Fruit fly (Drosophila melanogaster) whole organism, adult: ENCODE data around the gene CG6414.
"Not testable (repeated sequence)": the region's sequence is repeated elsewhere in the genome, so short reads cannot be mapped to it uniquely, and the experiment has no call there.

ENCODE experiments used
- CG11617 ChIP-seq: fragments of 200-800 bp; sonication (Bioruptor generic); optimal IDR thresholded peaks from 2 replicates; lab custom pipeline; 2017; ENCODE audit warnings: mild to moderate bottlenecking, missing biosample characterization, missing genetic modification reagents, missing genetic modification characterization
- CG12768 ChIP-seq: fragments of 200-800 bp; sonication (Bioruptor generic); optimal IDR thresholded peaks from 2 replicates; lab custom pipeline; 2017; ENCODE audit warnings: missing biosample characterization, missing genetic modification characterization, mild to moderate bottlenecking, moderate library complexity, missing genetic modification reagents
- CG14711 ChIP-seq: fragments of 200-800 bp; sonication (Bioruptor generic); optimal IDR thresholded peaks from 2 replicates; lab custom pipeline; 2018; ENCODE audit warnings: missing biosample characterization, mild to moderate bottlenecking, missing genetic modification characterization, moderate library complexity
- CG1620 ChIP-seq: fragments of 200-800 bp; sonication (Bioruptor generic); optimal IDR thresholded peaks from 2 replicates; lab custom pipeline; 2016; ENCODE audit warnings: missing biosample characterization, missing genetic modification characterization
- CG33017 ChIP-seq: fragments of 200-800 bp; sonication (Bioruptor generic); optimal IDR thresholded peaks from 2 replicates; lab custom pipeline; 2018; ENCODE audit warnings: missing biosample characterization, mild to moderate bottlenecking, missing genetic modification characterization, moderate library complexity
- CG5204 ChIP-seq: fragments of 200-800 bp; sonication (Bioruptor generic); optimal IDR thresholded peaks from 2 replicates; lab custom pipeline; 2016; ENCODE audit warnings: missing biosample characterization, missing genetic modification characterization
- CG7045 ChIP-seq: fragments of 200-800 bp; sonication (Bioruptor generic); optimal IDR thresholded peaks from 2 replicates; lab custom pipeline; 2017; ENCODE audit warnings: missing biosample characterization, mild to moderate bottlenecking, missing genetic modification characterization
- CG7101 ChIP-seq: fragments of 200-800 bp; sonication (Bioruptor generic); optimal IDR thresholded peaks from 2 replicates; lab custom pipeline; 2018; ENCODE audit warnings: missing biosample characterization, mild to moderate bottlenecking, missing genetic modification characterization, moderate library complexity
- Clk ChIP-seq: fragments of 200-800 bp; sonication (Bioruptor generic); optimal IDR thresholded peaks from 2 replicates; lab custom pipeline; 2017; ENCODE audit warnings: missing biosample characterization, missing genetic modification characterization
- Crg-1 ChIP-seq: fragments of 200-800 bp; sonication (Bioruptor generic); optimal IDR thresholded peaks from 2 replicates; lab custom pipeline; 2016; ENCODE audit warnings: missing biosample characterization, missing genetic modification characterization
- Hr96 ChIP-seq: fragments of 200-800 bp; sonication (Bioruptor generic); optimal IDR thresholded peaks from 2 replicates; lab custom pipeline; 2016; ENCODE audit warnings: missing biosample characterization, missing genetic modification characterization
- Mnt ChIP-seq: fragments of 200-800 bp; sonication (Bioruptor generic); optimal IDR thresholded peaks from 2 replicates; lab custom pipeline; 2016; ENCODE audit warnings: missing biosample characterization, mild to moderate bottlenecking, missing genetic modification characterization
- bab1 ChIP-seq: fragments of 200-800 bp; sonication (Bioruptor generic); optimal IDR thresholded peaks from 3 replicates; lab custom pipeline; 2019; ENCODE audit warnings: missing biosample characterization, mild to moderate bottlenecking, missing genetic modification characterization, moderate library complexity
- cic ChIP-seq: fragments of 200-800 bp; sonication (Bioruptor generic); optimal IDR thresholded peaks from 2 replicates; lab custom pipeline; 2017; ENCODE audit warnings: missing biosample characterization, mild to moderate bottlenecking, missing genetic modification characterization, moderate library complexity
- cnc ChIP-seq, 2 experiments: fragments of >200 bp; optimal IDR thresholded peaks; 2 replicates each; lab custom pipeline; 2017
- kay ChIP-seq: fragments of 200-800 bp; sonication (Bioruptor generic); peaks from one replicate; lab custom pipeline; 2016; ENCODE audit warnings: missing biosample characterization, missing genetic modification characterization, borderline replicate concordance
- ovo ChIP-seq: fragments of 200-800 bp; sonication (Bioruptor generic); optimal IDR thresholded peaks from 2 replicates; lab custom pipeline; 2016; ENCODE audit warnings: missing biosample characterization, missing genetic modification characterization
- pad ChIP-seq: fragments of 200-800 bp; sonication (Bioruptor generic); optimal IDR thresholded peaks from 3 replicates; lab custom pipeline; 2017; ENCODE audit warnings: missing biosample characterization, missing genetic modification characterization, mild to moderate bottlenecking, moderate library complexity, missing genetic modification reagents
- tj ChIP-seq: fragments of 200-800 bp; sonication (Bioruptor generic); optimal IDR thresholded peaks from 3 replicates; lab custom pipeline; 2017; ENCODE audit warnings: missing biosample characterization, mild to moderate bottlenecking, missing genetic modification characterization, moderate library complexity
- toe ChIP-seq: fragments of 200-800 bp; sonication (Bioruptor generic); optimal IDR thresholded peaks from 2 replicates; lab custom pipeline; 2016; ENCODE audit warnings: missing biosample characterization, missing genetic modification characterization

The CG6414 gene

dm6 chrX:3967613-3968012 is 3.5 kb downstream of the CG6414 start:
- peak; percentile 10 for TF ChIP-seq Crg-1 (GFP tag; lab: Kevin White, UChicago)
- TF ChIP-seq CG7101 (tag; lab: Kevin White, UChicago): peak; percentile 55
- TF ChIP-seq Mnt (GFP tag; lab: Kevin White, UChicago): no peak
- no peak for TF ChIP-seq bab1

dm6 chrX:3964965-3965420 is 6.2 kb downstream of the CG6414 start, which contains the start of gene lva:
Gene lva, minus strand, starts transcription at chrX:3965327.
- no peak for TF ChIP-seq cnc (optimal IDR thresholded peaks at IDR 0.05; lab: Kevin White, UChicago)
- peak; percentile 52 for TF ChIP-seq tj (GFP tag; lab: Kevin White, UChicago)
- TF ChIP-seq pad: peak; percentile 25
- peak; percentile 44 for TF ChIP-seq bab1
- TF ChIP-seq CG11617 (GFP tag; lab: Kevin White, UChicago): peak; percentile 23
- TF ChIP-seq CG14711 (tag; lab: Kevin White, UChicago): no peak
- no peak for TF ChIP-seq Hr96
- no peak for TF ChIP-seq CG5204 (GFP tag; lab: Kevin White, UChicago)
- peak; percentile 27 for TF ChIP-seq Mnt (GFP tag; lab: Kevin White, UChicago)
- no peak for TF ChIP-seq toe
- TF ChIP-seq cic: peak; percentile 31

dm6 chrX:3950199-3950645 is 20.9 kb downstream of the CG6414 start:
- TF ChIP-seq CG7101 (tag; lab: Kevin White, UChicago) (peak; percentile 29), CG14711 (tag; lab: Kevin White, UChicago) (no peak), cic (no peak), pad (peak; percentile 65), CG33017 (no peak), toe (no peak), kay (GFP tag; lab: Kevin White, UChicago) (peak; percentile 46)

- TF ChIP-seq CG33017 (no peak), CG7045 (GFP tag; lab: Kevin White, UChicago) (no peak), Hr96 (peak; percentile 6), cnc (optimal IDR thresholded peaks at IDR 0.05; lab: Kevin White, UChicago) (peak in 1 of 2 experiments; percentile 36), tj (GFP tag; lab: Kevin White, UChicago) (peak; percentile 68), Crg-1 (GFP tag; lab: Kevin White, UChicago) (peak; percentile 5), kay (GFP tag; lab: Kevin White, UChicago) (no peak)
Measured at dm6 chrX:3949409-3950178, 21.6 kb downstream of the CG6414 start.

dm6 chrX:3948889-3949288 is 22.3 kb downstream of the CG6414 start, which contains the start of gene Vap33:
Gene Vap33, plus strand, starts transcription at chrX:3948975.
- TF ChIP-seq tj (GFP tag; lab: Kevin White, UChicago): no peak
- no peak for TF ChIP-seq cnc (optimal IDR thresholded peaks at IDR 0.05; lab: Kevin White, UChicago)
- TF ChIP-seq Mnt (GFP tag; lab: Kevin White, UChicago): no peak
- TF ChIP-seq CG7045 (GFP tag; lab: Kevin White, UChicago): no peak
- TF ChIP-seq Clk (GFP tag; lab: Kevin White, UChicago): no peak
- no peak for TF ChIP-seq CG5204 (GFP tag; lab: Kevin White, UChicago)
- no peak for TF ChIP-seq ovo (GFP tag; lab: Kevin White, UChicago)
- no peak for TF ChIP-seq CG1620 (GFP tag; lab: Kevin White, UChicago)
- no peak for TF ChIP-seq toe
- TF ChIP-seq cic: no peak
- TF ChIP-seq CG12768 (GFP tag; lab: Kevin White, UChicago): no peak

dm6 chrX:3944743-3945142 is 26.4 kb downstream of the CG6414 start, which contains the start of gene Gem4c:
Gene Gem4c, plus strand, starts transcription at chrX:3945043.
- TF ChIP-seq cic; toe; CG7101 (tag; lab: Kevin White, UChicago): not testable (repeated sequence)

- not testable (repeated sequence) for TF ChIP-seq ovo (GFP tag; lab: Kevin White, UChicago); bab1; CG11617 (GFP tag; lab: Kevin White, UChicago)
Measured at dm6 chrX:3940547-3940946, 30.6 kb downstream of the CG6414 start, which contains the start of gene Gem4b. Gene Gem4b, plus strand, starts transcription at chrX:3940847.

dm6 chrX:3936174-3936573 is 35.0 kb downstream of the CG6414 start, which contains the start of the genes CG2938 and Glos:
Gene CG2938, minus strand, starts transcription at chrX:3936469.
Gene Glos, plus strand, starts transcription at chrX:3936517.
- TF ChIP-seq CG14711 (tag; lab: Kevin White, UChicago) (no peak), CG1620 (GFP tag; lab: Kevin White, UChicago) (no peak), cnc (optimal IDR thresholded peaks at IDR 0.05; lab: Kevin White, UChicago) (no peak), CG12768 (GFP tag; lab: Kevin White, UChicago) (no peak), kay (GFP tag; lab: Kevin White, UChicago) (peak; percentile 77), bab1 (no peak), pad (no peak), CG5204 (GFP tag; lab: Kevin White, UChicago) (no peak)
